Worm (Caenorhabditis elegans) whole organism, L1 larva: Measurements from ENCODE around the gene Y39B6A.37.

Experiments
- C04F5.9 ChIP-seq: sonication (generic microtip); optimal IDR thresholded peaks from 2 replicates; lab custom pipeline; 2016; ENCODE audit warnings: missing genetic modification characterization, missing compliant biosample characterization
- ama-1 ChIP-seq: fragments of 150-350 bp; optimal IDR thresholded peaks from 2 replicates; lab custom pipeline; 2014
- blmp-1 ChIP-seq: fragments of 150-350 bp; optimal IDR thresholded peaks from 2 replicates; lab custom pipeline; 2014; ENCODE audit warnings: missing biosample characterization, missing genetic modification characterization
- lin-39 ChIP-seq: fragments of 150-350 bp; optimal IDR thresholded peaks from 2 replicates; lab custom pipeline; 2014; ENCODE audit warnings: missing biosample characterization, missing genetic modification reagents, missing genetic modification characterization
- lsy-2 ChIP-seq, 2 experiments: fragments of 150-350 bp; optimal IDR thresholded peaks; 2 replicates each; lab custom pipeline; 2014; ENCODE audit warnings: missing biosample characterization in 2 of 2, missing genetic modification characterization in 2 of 2
- nhr-76 ChIP-seq: sonication (generic microtip); optimal IDR thresholded peaks from 2 replicates; lab custom pipeline; 2017; ENCODE audit warnings: missing biosample characterization, missing genetic modification characterization
- unc-98 ChIP-seq: fragments of 200-800 bp; sonication (Bioruptor generic); IDR thresholded peaks from 2 replicates; pipeline ENCODE4 v1.3.6; 2022; ENCODE audit warnings: missing genetic modification characterization, missing compliant biosample characterization

DNA sequence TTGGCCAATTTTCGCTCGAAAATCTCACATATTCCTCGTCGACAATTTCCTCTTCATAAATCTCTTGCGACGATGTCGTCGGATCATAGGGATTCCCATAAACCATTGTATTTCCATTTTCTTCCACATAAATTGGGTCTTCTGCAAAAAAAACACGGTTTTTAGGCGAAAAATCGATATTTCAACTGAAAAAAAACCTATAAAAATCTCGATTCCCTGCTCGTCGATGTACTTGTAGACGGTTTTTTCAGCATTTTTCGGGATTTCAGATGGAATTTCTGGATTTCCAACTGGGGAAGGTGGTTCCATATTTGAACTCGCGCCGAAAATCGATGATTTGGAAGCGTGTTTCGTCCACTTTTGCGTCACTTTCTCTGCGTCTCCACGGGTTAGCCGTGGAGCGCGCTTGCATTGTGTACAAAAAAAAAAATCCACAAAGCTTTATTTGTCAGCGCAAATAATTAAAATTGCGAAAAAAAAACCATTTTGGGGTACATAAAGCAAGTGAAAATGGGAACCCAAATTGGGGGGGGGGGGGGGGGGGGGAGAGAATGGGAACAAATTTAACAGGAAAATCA is 23.1 kb upstream of the Y39B6A.37 start, which contains the start of gene Y39B6A.43:
- TF ChIP-seq blmp-1 (tag; lab: Kevin White, UChicago) (peak; percentile 66), lsy-2 (tag; optimal IDR thresholded peaks at IDR 0.05; lab: Kevin White, UChicago) (peak; percentile 97), unc-98 (GFP tag; lab: Robert Waterston, UW) (peak; percentile 78), ama-1 (peak; percentile 17), nhr-76 (tag; lab: Kevin White, UChicago) (peak; percentile 3), C04F5.9 (tag; lab: Kevin White, UChicago) (peak; percentile 80), lin-39 (peak; percentile 84)
